Worm (Caenorhabditis elegans) whole organism, late embryonic: Measurements from ENCODE around the gene M05D6.5.

ENCODE experiments used
- fkh-10 ChIP-seq: fragments of 150-350 bp; optimal IDR thresholded peaks from 2 replicates; lab custom pipeline; 2014; ENCODE audit warnings: missing biosample characterization, missing genetic modification reagents, missing genetic modification characterization
- pag-3 ChIP-seq: sonication (generic microtip); optimal IDR thresholded peaks from 2 replicates; lab custom pipeline; 2016; ENCODE audit warnings: missing compliant biosample characterization, missing genetic modification characterization, borderline replicate concordance

DNA sequence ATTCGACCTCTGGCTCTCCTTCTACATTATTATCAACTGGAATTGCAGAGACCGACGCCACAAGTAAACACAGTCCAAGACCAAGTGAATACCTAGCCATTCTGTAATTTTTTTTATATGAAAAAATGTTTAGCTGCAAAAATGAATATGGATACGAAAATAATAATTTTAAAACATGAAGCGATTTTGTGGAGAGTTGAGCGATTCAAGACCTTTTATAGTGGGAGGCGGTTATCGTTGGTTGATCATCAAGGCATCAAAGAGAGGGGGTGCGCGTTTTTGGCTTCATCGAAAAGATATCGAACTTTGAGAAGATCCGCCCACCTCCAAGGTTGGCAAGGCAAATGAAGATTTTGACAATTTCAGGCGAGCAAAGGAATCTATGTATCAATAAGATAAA is 35.3 kb downstream of the M05D6.5 start, which contains the start of gene cut-3:
- TF ChIP-seq pag-3 (tag; lab: Kevin White, UChicago) (no peak), fkh-10 (GFP tag; lab: Kevin White, UChicago) (no peak)
